Fruit fly (Drosophila melanogaster) Kc167 (cell line): ENCODE measurements around the gene Lsp1alpha.

ENCODE experiments used
- Myc ChIP-seq: fragments of >200 bp; optimal IDR thresholded peaks from 2 replicates; lab custom pipeline; 2017; ENCODE audit warnings: missing external identifiers
- Sin3A ChIP-seq: fragments of >200 bp; optimal IDR thresholded peaks from 2 replicates; lab custom pipeline; 2018; ENCODE audit warnings: missing external identifiers
- h ChIP-seq: fragments of >200 bp; optimal IDR thresholded peaks from 3 replicates; lab custom pipeline; 2018; ENCODE audit warnings: missing external identifiers
- insv ChIP-seq: fragments of >200 bp; optimal IDR thresholded peaks from 3 replicates; lab custom pipeline; 2018; ENCODE audit warnings: missing external identifiers
- psq ChIP-seq: fragments of >200 bp; optimal IDR thresholded peaks from 2 replicates; lab custom pipeline; 2017; ENCODE audit warnings: missing external identifiers
- ttk ChIP-seq: sonication (Bioruptor generic); optimal IDR thresholded peaks from 2 replicates; lab custom pipeline; 2017; ENCODE audit warnings: missing external identifiers

Gene Lsp1alpha

DNA sequence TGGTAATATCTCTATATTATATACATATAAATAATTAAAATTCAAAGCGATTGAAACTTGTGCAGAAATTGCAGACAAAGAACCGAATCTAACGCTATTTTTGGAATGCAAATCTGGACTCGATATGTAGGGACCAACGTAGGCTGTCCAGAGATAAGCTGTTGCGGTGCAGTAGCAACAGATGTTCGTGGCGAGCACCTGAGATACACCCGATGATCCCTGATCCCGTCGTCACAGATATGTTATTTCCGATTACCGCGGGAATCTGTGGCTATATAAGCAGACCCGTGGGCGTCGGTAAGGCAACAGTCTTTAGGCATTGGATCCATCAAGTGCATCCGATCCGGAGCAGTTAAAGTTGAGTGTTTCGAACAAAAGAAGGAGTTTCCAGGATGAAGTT lies at the start of gene Lsp1alpha:
Gene Lsp1alpha (plus strand): TSS at position 301 of the 400 bp plus-strand sequence.
- TF ChIP-seq ttk (lab: Kevin White, UChicago) = no peak
- no peak for TF ChIP-seq psq (lab: Kevin White, UChicago)
- TF ChIP-seq h (lab: Kevin White, UChicago) = no peak
- no peak for TF ChIP-seq Myc (lab: Kevin White, UChicago)
- TF ChIP-seq insv (lab: Kevin White, UChicago) = no peak
- no peak for TF ChIP-seq Sin3A (lab: Kevin White, UChicago)

DNA sequence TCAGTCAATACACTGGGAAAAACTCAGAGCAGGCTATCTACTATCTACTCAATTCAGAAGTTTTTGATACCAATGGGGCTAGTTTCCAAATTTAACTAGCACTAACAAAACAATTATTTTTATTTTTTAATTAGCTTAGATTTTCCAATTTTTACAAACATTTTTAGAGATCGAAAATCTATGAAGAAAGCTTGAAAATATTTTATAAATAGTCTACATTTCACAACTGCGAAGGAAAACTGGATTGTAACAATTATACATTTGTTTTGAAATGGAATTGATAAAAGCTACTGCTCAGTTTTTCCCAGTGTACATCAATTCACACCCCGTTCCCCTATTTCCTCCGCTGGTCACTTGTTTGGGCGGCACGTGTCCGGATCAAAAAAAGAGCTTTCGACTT lies 42.2 kb upstream of the Lsp1alpha start:
- TF ChIP-seq ttk (lab: Kevin White, UChicago) = no peak
- no peak for TF ChIP-seq insv (lab: Kevin White, UChicago)
- no peak for TF ChIP-seq Sin3A (lab: Kevin White, UChicago)
- no peak for TF ChIP-seq Myc (lab: Kevin White, UChicago)
- no peak for TF ChIP-seq h (lab: Kevin White, UChicago)
- no peak for TF ChIP-seq psq (lab: Kevin White, UChicago)

DNA sequence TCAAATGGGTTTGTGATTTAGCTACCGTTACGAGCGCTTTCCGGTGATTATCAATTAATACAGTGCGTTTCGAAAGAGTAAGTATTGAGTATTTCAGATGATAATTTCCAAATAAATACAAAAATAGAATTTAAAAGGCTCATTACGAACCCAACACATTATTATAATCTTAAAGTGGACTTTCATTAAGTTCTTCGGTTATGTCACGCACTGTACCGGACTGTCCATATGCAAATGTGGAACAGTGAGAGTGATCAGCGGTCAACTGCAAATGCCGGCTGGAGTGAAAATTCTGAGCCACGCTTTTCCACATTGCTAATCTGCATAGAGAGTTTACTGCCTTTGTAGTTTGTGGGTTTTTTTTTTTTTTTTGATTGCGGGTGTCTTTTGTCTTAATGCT lies 36.4 kb upstream of the Lsp1alpha start:
- TF ChIP-seq psq (lab: Kevin White, UChicago) = no peak
- no peak for TF ChIP-seq Myc (lab: Kevin White, UChicago)
- TF ChIP-seq Sin3A (lab: Kevin White, UChicago) = no peak
- no peak for TF ChIP-seq h (lab: Kevin White, UChicago)
- no peak for TF ChIP-seq ttk (lab: Kevin White, UChicago)
- no peak for TF ChIP-seq insv (lab: Kevin White, UChicago)

DNA sequence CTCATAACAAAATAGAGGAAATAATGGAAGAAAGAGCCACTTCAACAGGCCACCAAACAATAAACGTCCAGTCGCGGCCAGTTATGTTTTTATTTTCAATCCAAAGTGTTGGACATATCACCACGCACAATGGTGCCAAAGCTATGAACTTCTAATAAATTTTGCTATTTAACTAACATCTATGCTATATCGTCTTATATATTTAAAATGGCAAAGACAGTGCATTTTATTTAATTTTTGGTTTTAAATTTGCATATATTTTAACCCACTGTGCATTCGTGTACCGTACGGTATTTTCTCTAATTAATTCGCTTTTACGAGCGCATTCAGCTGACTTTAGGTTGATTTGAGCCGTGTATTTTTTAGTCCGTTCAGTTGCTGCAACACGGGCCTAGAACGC lies 35.7 kb upstream of the Lsp1alpha start, which contains the start of gene CG15927:
Gene CG15927 (plus strand): TSS at position 372 of the 400 bp plus-strand sequence.
- TF ChIP-seq Sin3A (lab: Kevin White, UChicago) (no peak), Myc (lab: Kevin White, UChicago) (no peak), ttk (lab: Kevin White, UChicago) (no peak), h (lab: Kevin White, UChicago) (no peak), psq (lab: Kevin White, UChicago) (no peak)

DNA sequence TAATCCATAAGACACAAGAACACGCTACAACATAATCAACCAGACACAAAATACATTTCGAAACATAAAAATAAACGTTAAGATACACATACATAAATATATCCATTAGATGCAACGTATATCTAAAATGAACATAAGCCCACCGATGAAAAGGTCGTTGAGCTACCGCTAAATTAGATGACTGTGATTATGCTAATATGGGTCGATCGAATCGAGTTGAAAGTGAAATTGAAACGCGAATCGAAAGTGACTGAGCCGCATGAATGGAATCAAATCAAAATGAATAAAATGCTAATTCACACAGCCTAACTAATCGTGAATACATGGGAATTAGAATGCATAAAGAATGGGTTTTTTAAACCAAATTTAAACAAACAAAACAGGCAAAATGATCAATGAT lies 34.2 kb upstream of the Lsp1alpha start:
- TF ChIP-seq psq (lab: Kevin White, UChicago) (no peak), Sin3A (lab: Kevin White, UChicago) (no peak), ttk (lab: Kevin White, UChicago) (no peak), h (lab: Kevin White, UChicago) (no peak), Myc (lab: Kevin White, UChicago) (no peak), insv (lab: Kevin White, UChicago) (no peak)

DNA sequence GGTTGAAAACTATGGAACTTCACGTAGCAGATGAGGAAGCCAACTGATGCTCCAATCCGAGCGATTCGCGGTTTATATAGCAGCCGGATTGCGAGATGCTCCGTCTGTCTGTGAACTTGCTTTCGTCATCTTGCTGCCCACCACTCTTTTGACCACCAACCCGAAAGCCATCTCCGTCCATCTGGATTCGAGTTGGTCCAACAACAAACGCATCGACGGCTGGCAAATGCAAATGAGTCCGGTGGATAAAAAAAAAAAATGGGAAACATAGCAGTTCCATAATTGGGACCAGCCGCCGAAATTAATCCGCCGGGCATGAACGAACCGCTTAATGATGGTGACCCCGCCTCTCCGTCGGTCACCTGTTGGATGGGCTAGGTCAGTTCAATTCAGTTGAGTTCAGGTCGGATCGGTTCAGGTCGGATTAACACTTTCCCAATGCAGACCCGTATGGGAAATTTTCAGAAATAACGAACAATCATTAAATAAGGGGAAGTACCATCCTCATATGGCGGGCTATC lies 32.3 kb upstream of the Lsp1alpha start, which contains the start of gene CG15731:
Gene CG15731 (minus strand): TSS at position 51 of the 521 bp plus-strand sequence.
- TF ChIP-seq h (lab: Kevin White, UChicago) (no peak), ttk (lab: Kevin White, UChicago) (no peak), psq (lab: Kevin White, UChicago) (no peak), Sin3A (lab: Kevin White, UChicago) (no peak), Myc (lab: Kevin White, UChicago) (no peak), insv (lab: Kevin White, UChicago) (no peak)

DNA sequence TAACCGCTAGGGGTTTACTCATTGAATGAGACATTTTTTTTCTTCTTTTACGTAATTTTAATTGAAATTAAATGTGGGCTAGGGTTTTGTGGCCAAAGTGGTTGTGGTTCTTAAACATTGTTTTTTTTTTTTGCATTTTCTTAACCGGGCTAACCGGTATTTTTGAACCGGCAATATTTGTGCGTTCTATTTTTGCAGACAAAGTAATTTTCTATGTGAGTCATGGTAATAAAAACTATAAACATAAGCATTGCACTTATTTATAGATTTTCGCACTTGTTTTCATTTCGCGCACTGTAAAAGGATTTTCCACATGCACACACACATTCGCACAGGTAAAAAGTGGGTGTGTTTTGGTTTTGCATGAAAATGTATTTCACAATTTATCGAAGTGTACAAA lies 27.9 kb upstream of the Lsp1alpha start:
- TF ChIP-seq h (lab: Kevin White, UChicago) = no peak
- no peak for TF ChIP-seq psq (lab: Kevin White, UChicago)
- no peak for TF ChIP-seq insv (lab: Kevin White, UChicago)
- TF ChIP-seq ttk (lab: Kevin White, UChicago) = no peak
- no peak for TF ChIP-seq Sin3A (lab: Kevin White, UChicago)

DNA sequence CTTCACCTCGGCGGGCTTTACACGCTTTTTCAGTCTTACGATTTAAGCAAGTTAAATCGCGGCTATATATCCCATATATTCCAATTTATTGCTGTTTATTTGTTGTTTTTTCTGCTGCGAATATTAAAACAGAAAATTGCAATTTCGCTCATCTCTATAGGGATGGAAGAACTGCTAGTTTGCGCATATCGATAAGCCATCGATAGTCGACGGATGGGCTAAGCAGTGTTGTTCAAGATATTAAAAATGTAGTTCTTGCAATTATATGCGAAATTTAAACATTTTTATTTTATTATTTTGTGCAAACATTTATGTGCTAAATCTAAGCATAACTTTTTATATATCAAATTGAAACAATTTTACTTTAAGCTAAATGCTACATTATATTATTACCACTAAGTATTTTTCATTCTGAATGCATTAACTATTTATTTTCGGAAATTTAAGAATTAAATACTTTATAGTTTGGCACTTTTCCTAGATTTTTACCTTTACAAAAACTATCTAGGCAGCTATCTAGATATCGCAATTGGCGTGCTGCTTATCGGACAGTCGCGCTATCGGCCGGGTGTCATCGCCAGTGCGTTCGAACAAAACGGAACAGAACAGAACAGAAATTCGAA lies 27.0 kb upstream of the Lsp1alpha start, which contains the start of the genes Rab40 and CG42258:
Gene Rab40 (minus strand): TSS at position 177 of the 623 bp plus-strand sequence.
Gene CG42258 (plus strand): TSS at position 593 of the 623 bp plus-strand sequence.
- TF ChIP-seq Sin3A (lab: Kevin White, UChicago) = no peak
- no peak for TF ChIP-seq insv (lab: Kevin White, UChicago)

DNA sequence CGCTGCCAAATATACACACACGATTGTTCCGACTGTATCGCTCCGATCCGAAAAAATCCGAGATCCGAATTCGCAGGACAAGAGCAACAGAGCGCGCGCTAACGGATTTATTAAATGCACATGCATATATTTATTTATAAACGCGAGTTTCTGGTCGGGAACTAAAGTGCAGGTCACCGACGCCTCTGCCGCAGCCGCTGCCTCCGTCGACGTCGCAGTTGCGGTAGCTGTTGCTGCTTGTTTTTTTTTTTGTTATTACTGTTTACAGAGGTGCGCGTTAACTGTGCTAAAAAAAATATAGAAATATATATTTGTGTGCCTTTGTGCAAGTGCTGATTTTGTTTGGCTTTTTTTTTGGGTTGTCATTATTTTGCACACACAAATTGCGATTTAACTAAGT lies 26.5 kb upstream of the Lsp1alpha start:
- TF ChIP-seq h (lab: Kevin White, UChicago) (no peak), psq (lab: Kevin White, UChicago) (no peak), Sin3A (lab: Kevin White, UChicago) (no peak), Myc (lab: Kevin White, UChicago) (no peak), insv (lab: Kevin White, UChicago) (no peak), ttk (lab: Kevin White, UChicago) (no peak)

DNA sequence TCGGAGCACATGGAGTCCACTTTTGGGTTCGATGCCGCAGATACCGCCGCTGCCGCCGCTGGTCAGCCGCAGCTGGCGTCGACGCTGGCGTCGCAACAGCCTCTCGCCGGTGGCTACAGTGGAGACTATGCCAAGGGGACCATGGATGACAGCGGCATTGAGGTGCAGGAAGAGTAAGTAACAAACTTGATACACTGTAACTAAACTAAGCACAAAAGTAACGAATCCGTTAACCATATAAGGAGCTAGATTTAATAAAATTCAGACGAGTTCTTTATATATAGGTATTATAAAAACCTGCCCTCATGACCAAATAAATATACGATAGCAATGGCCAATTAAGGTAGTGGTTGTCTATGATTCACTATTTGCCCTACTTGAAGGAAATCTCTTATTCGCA lies 24.8 kb upstream of the Lsp1alpha start:
- TF ChIP-seq ttk (lab: Kevin White, UChicago) = no peak
- TF ChIP-seq psq (lab: Kevin White, UChicago) = no peak
- no peak for TF ChIP-seq Myc (lab: Kevin White, UChicago)
- no peak for TF ChIP-seq Sin3A (lab: Kevin White, UChicago)
- no peak for TF ChIP-seq insv (lab: Kevin White, UChicago)
- no peak for TF ChIP-seq h (lab: Kevin White, UChicago)

DNA sequence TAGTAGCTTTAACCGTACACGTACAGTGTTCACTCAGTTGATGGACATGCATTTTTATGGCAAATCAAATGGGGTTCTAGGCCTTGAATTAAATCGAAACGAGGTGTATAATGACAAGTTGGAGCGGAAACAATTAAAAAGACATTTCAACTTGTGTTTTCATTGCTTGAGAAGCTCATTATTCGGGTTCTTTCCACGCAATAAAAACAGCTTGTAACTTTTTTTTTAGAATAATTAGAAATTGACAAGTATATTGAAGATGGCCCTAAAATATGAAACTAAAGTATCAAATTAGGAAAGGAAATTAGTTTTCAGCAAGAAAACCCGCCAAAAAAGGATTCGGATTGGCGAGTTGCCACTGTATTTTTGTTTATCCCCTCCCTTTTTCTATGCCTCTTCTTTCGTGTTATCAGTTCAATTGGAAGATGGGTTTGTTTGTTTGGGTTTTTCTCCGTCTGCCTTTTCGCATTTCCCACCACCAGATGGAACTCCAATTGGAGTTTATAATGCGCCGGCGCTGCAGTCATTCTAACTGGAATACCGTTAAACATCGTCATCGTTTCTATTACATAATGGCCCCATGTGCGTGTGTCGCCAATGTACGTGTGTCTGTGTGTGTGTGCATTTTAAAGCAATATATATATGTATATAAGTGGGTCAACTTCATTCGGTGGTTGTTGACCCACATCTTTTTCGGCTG lies 23.4 kb upstream of the Lsp1alpha start:
- TF ChIP-seq h (lab: Kevin White, UChicago) (no peak), Sin3A (lab: Kevin White, UChicago) (no peak), ttk (lab: Kevin White, UChicago) (no peak), insv (lab: Kevin White, UChicago) (no peak), Myc (lab: Kevin White, UChicago) (no peak), psq (lab: Kevin White, UChicago) (no peak)
